Fruit fly (Drosophila melanogaster): ENCODE results near the gene CG6511.
A peak's percentile ranks its signal among the peaks of the same experiment; 100 is the strongest.

The CG6511 gene

dm6 chr3L:8765969-8766538 lies 44.9 kb downstream of the CG6511 start (continued):
- peak; percentile 88 for TF ChIP-seq CG16779 (tag; optimal IDR thresholded peaks at IDR 0.05)
- TF ChIP-seq net (GFP tag; optimal IDR thresholded peaks at IDR 0.05), result peak; percentile 97
- peak; percentile 80 for TF ChIP-seq CG9139 (GFP tag; optimal IDR thresholded peaks at IDR 0.05)
- TF ChIP-seq CG8119 (GFP tag; IDR thresholded peaks at IDR 0.05), result peak; percentile 95
- peak; percentile 96 for TF ChIP-seq eg (GFP tag; IDR thresholded peaks at IDR 0.05)
- peak; percentile 96 for TF ChIP-seq achi (GFP tag; optimal IDR thresholded peaks at IDR 0.05)
- peak; percentile 97 for TF ChIP-seq pdm3 (GFP tag; optimal IDR thresholded peaks at IDR 0.05)
- TF ChIP-seq Gug (GFP tag; IDR thresholded peaks at IDR 0.05), result peak; percentile 97
- peak; percentile 98 for TF ChIP-seq CG1621 (tag; optimal IDR thresholded peaks at IDR 0.05)
- TF ChIP-seq CG8319 (GFP tag; optimal IDR thresholded peaks at IDR 0.05), result peak; percentile 94
- peak; percentile 99 for TF ChIP-seq cyc (GFP tag; optimal IDR thresholded peaks at IDR 0.05)
- TF ChIP-seq acj6 (GFP tag; optimal IDR thresholded peaks at IDR 0.05), result peak; percentile 99
- peak; percentile 99 for TF ChIP-seq esn (GFP tag; optimal IDR thresholded peaks at IDR 0.05)
- TF ChIP-seq CG11762 (GFP tag; optimal IDR thresholded peaks at IDR 0.05; ENCODE audit: insufficient read depth), result peak; percentile 97
- peak; percentile 98 for TF ChIP-seq CG6792 (GFP tag; optimal IDR thresholded peaks at IDR 0.05)
- peak; percentile 94 for TF ChIP-seq CG6163 (GFP tag; IDR thresholded peaks at IDR 0.05)
- peak; percentile 98 for TF ChIP-seq CG8632 (GFP tag; optimal IDR thresholded peaks at IDR 0.05)
- TF ChIP-seq CG15336 (GFP tag; IDR thresholded peaks at IDR 0.05), result peak; percentile 94
- peak; percentile 90 for TF ChIP-seq Eip93F (GFP tag; optimal IDR thresholded peaks at IDR 0.05)
- TF ChIP-seq CG7368 (GFP tag; optimal IDR thresholded peaks at IDR 0.05), result peak; percentile 97
- peak; percentile 98 for TF ChIP-seq Sox102F (GFP tag; optimal IDR thresholded peaks at IDR 0.05)
- TF ChIP-seq CG10669 (GFP tag; optimal IDR thresholded peaks at IDR 0.05), result peak; percentile 93
- TF ChIP-seq Hr39 (GFP tag; optimal IDR thresholded peaks at IDR 0.05), result peak; percentile 99
- TF ChIP-seq Hr4 (GFP tag; optimal IDR thresholded peaks at IDR 0.05), result peak; percentile 97
- peak; percentile 99 for TF ChIP-seq Eip78C (GFP tag)
- TF ChIP-seq Smox (GFP tag; optimal IDR thresholded peaks at IDR 0.05), result peak; percentile 99
- TF ChIP-seq Ets96B (tag; optimal IDR thresholded peaks at IDR 0.05), result peak; percentile 95
- peak; percentile 95 for TF ChIP-seq fd85E (GFP tag; optimal IDR thresholded peaks at IDR 0.05)
- TF ChIP-seq ss (GFP tag; optimal IDR thresholded peaks at IDR 0.05), result peak; percentile 94 to 98
- TF ChIP-seq CG6808 (GFP tag; optimal IDR thresholded peaks at IDR 0.05), result peak; percentile 98

dm6 chr3L:8767876-8768275 lies 46.8 kb downstream of the CG6511 start:
- TF ChIP-seq salr (GFP tag; optimal IDR thresholded peaks at IDR 0.05) (peak; percentile 17 to 63), CG10669 (GFP tag; optimal IDR thresholded peaks at IDR 0.05) (peak; percentile 69), OdsH (GFP tag; optimal IDR thresholded peaks at IDR 0.05) (peak; percentile 81), CG34406 (GFP tag; optimal IDR thresholded peaks at IDR 0.05) (peak; percentile 65), acj6 (GFP tag; optimal IDR thresholded peaks at IDR 0.05) (peak; percentile 73), fd59A (GFP tag; optimal IDR thresholded peaks at IDR 0.05) (peak; percentile 72), CG9139 (GFP tag; optimal IDR thresholded peaks at IDR 0.05) (peak; percentile 30), CG3919 (GFP tag; optimal IDR thresholded peaks at IDR 0.05) (peak; percentile 74), CG32006 (GFP tag; optimal IDR thresholded peaks at IDR 0.05) (peak; percentile 84), CG15336 (GFP tag; IDR thresholded peaks at IDR 0.05) (peak; percentile 62), achi (GFP tag; optimal IDR thresholded peaks at IDR 0.05) (peak; percentile 57), lz (GFP tag; optimal IDR thresholded peaks at IDR 0.05) (peak; percentile 66), Hr39 (GFP tag; optimal IDR thresholded peaks at IDR 0.05) (peak; percentile 69), CG8119 (GFP tag; IDR thresholded peaks at IDR 0.05) (peak; percentile 74), cyc (GFP tag; optimal IDR thresholded peaks at IDR 0.05) (peak; percentile 56), vri (GFP tag; optimal IDR thresholded peaks at IDR 0.05) (peak; percentile 45), ss (GFP tag; optimal IDR thresholded peaks at IDR 0.05) (peak; percentile 35 to 71), CG7368 (GFP tag; optimal IDR thresholded peaks at IDR 0.05) (peak; percentile 58), CG3032 (tag; optimal IDR thresholded peaks at IDR 0.05) (peak; percentile 69), CG6276 (GFP tag; optimal IDR thresholded peaks at IDR 0.05) (peak; percentile 74), topi (GFP tag; optimal IDR thresholded peaks at IDR 0.05) (peak; percentile 69), esn (GFP tag; optimal IDR thresholded peaks at IDR 0.05) (peak; percentile 70), Sox102F (GFP tag; optimal IDR thresholded peaks at IDR 0.05) (peak; percentile 62), CG6792 (GFP tag; optimal IDR thresholded peaks at IDR 0.05) (peak; percentile 68), net (GFP tag; optimal IDR thresholded peaks at IDR 0.05) (peak; percentile 79), svp (GFP tag) (peak; percentile 80), Gug (GFP tag; IDR thresholded peaks at IDR 0.05) (peak; percentile 48; the same call in 1 of the 2 replicates), CG8319 (GFP tag; optimal IDR thresholded peaks at IDR 0.05) (peak; percentile 48), Ets21C (GFP tag; optimal IDR thresholded peaks at IDR 0.05) (peak; percentile 57), Eip78C (GFP tag) (peak; percentile 95), dac (GFP tag; optimal IDR thresholded peaks at IDR 0.05) (peak; percentile 36), eg (GFP tag; IDR thresholded peaks at IDR 0.05) (peak; percentile 74), Sox15 (GFP tag; optimal IDR thresholded peaks at IDR 0.05) (peak; percentile 73), Hr4 (GFP tag; optimal IDR thresholded peaks at IDR 0.05) (peak; percentile 77), Eip93F (GFP tag; optimal IDR thresholded peaks at IDR 0.05) (no peak), CG11902 (GFP tag; optimal IDR thresholded peaks at IDR 0.05) (peak; percentile 63), CG16779 (tag; optimal IDR thresholded peaks at IDR 0.05) (peak; percentile 35)
